Worm (Caenorhabditis elegans) whole organism, L2 larva: ENCODE data around the gene clr-1.

Experiments
- Y55F3AM.14 ChIP-seq: fragments of 200-800 bp; sonication (Bioruptor generic); optimal IDR thresholded peaks from 2 replicates; lab custom pipeline; 2018; ENCODE audit warnings: mild to moderate bottlenecking, missing genetic modification characterization, missing compliant biosample characterization
- skn-1 ChIP-seq: sonication (generic microtip); optimal IDR thresholded peaks from 2 replicates; lab custom pipeline; 2017; ENCODE audit warnings: missing biosample characterization, missing genetic modification characterization
- zag-1 ChIP-seq: fragments of 150-350 bp; optimal IDR thresholded peaks from 2 replicates; lab custom pipeline; 2014; ENCODE audit warnings: missing biosample characterization, missing genetic modification characterization
- ztf-11 ChIP-seq: sonication (generic microtip); optimal IDR thresholded peaks from 2 replicates; lab custom pipeline; 2017; ENCODE audit warnings: missing biosample characterization, missing genetic modification characterization

DNA sequence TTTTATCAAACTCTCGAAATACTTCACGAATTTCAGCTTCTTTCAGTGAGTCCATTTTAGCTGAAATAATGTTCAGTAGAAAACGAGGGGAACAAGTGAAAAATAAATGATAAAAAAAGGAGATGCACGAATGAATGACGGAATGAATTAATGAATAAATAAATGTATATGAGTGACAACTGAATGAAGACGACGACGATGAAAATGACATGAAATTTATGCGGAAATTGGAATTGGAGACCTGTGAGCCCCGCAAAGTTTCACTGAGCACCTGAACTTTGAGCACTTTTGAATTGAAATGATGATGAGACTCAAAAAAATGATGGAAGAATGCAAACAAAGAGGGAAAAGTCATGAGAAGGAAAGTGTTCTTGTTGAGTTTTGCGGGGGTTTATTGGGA is 15.8 kb downstream of the clr-1 start, which contains the start of gene cal-8:
- TF ChIP-seq zag-1 (tag; lab: Kevin White, UChicago) (no peak), ztf-11 (tag; lab: Kevin White, UChicago) (no peak), Y55F3AM.14 (GFP tag; lab: Kevin White, UChicago) (no peak), skn-1 (tag; lab: Kevin White, UChicago) (no peak)
